Worm (Caenorhabditis elegans) whole organism, early embryonic: Measurements from ENCODE around the gene srb-13.

Experiments
- B0310.2 ChIP-seq: sonication (generic microtip); optimal IDR thresholded peaks from 2 replicates; lab custom pipeline; 2016; ENCODE audit warnings: mild to moderate bottlenecking, missing genetic modification characterization, missing compliant biosample characterization
- F13C5.2 ChIP-seq: sonication (generic microtip); optimal IDR thresholded peaks from 2 replicates; lab custom pipeline; 2017; ENCODE audit warnings: mild to moderate bottlenecking, missing genetic modification characterization, inconsistent platforms, missing compliant biosample characterization
- aly-1 ChIP-seq: sonication (generic microtip); optimal IDR thresholded peaks from 2 replicates; lab custom pipeline; 2016; ENCODE audit warnings: missing genetic modification characterization, missing compliant biosample characterization
- ama-1 ChIP-seq: fragments of 150-350 bp; optimal IDR thresholded peaks from 2 replicates; lab custom pipeline; 2014
- ceh-13 ChIP-seq: fragments of 200-800 bp; sonication (Bioruptor generic); optimal IDR thresholded peaks from 2 replicates; lab custom pipeline; 2018; ENCODE audit warnings: mild to moderate bottlenecking, missing genetic modification characterization, missing compliant biosample characterization
- ets-7 ChIP-seq: sonication (generic microtip); optimal IDR thresholded peaks from 2 replicates; lab custom pipeline; 2016; ENCODE audit warnings: missing genotype, missing genetic modification characterization, missing compliant biosample characterization
- hmbx-1 ChIP-seq: sonication (generic microtip); optimal IDR thresholded peaks from 2 replicates; lab custom pipeline; 2016; ENCODE audit warnings: mild to moderate bottlenecking, missing genetic modification characterization, missing compliant biosample characterization
- hmg-4 ChIP-seq: fragments of 200-800 bp; sonication (Bioruptor generic); optimal IDR thresholded peaks from 2 replicates; lab custom pipeline; 2018; ENCODE audit warnings: mild to moderate bottlenecking, missing genetic modification characterization, missing compliant biosample characterization
- hnd-1 ChIP-seq: sonication (generic microtip); optimal IDR thresholded peaks from 2 replicates; lab custom pipeline; 2016; ENCODE audit warnings: missing genetic modification characterization, missing compliant biosample characterization
- pes-1 ChIP-seq: fragments of 200-800 bp; sonication (Bioruptor generic); IDR thresholded peaks from 2 replicates; pipeline ENCODE4 v1.3.6; 2022; ENCODE audit warnings: missing genetic modification reagents, missing genetic modification characterization, missing compliant biosample characterization
- scrt-1 ChIP-seq: fragments of 200-800 bp; sonication (Bioruptor generic); IDR thresholded peaks from 2 replicates; pipeline ENCODE4 v1.3.6; 2022; ENCODE audit warnings: missing genetic modification characterization, missing compliant biosample characterization
- tbx-37 ChIP-seq: fragments of 200-800 bp; sonication (Bioruptor generic); conservative IDR thresholded peaks from 2 replicates; pipeline ENCODE4 v1.3.6; 2022; ENCODE audit warnings: missing genetic modification reagents, missing genetic modification characterization, missing compliant biosample characterization

ce11 chrII:5172451-5172850 is 15.0 kb upstream of the srb-13 start, which contains the start of gene C27D6.1:
- TF ChIP-seq ama-1 (lab: Kevin White, UChicago) (no peak), B0310.2 (tag; lab: Kevin White, UChicago) (no peak), hnd-1 (tag; lab: Kevin White, UChicago) (no peak), ceh-13 (no peak), aly-1 (tag; lab: Kevin White, UChicago) (no peak), scrt-1 (no peak), F13C5.2 (tag; lab: Kevin White, UChicago) (no peak), tbx-37 (GFP tag; lab: Robert Waterston, UW) (no peak), pes-1 (no peak), ets-7 (tag; lab: Kevin White, UChicago) (no peak), hmbx-1 (no peak), hmg-4 (GFP tag; lab: Kevin White, UChicago) (no peak)
